Fruit fly (Drosophila melanogaster): ENCODE results near the gene CG32631.

dm6 chrX:13563042-13563441 lies 6.8 kb downstream of the CG32631 start:
- no peak for TF ChIP-seq tj (GFP tag; optimal IDR thresholded peaks at IDR 0.05)
- no peak for TF ChIP-seq CG7101 (tag; optimal IDR thresholded peaks at IDR 0.05)
- no peak for TF ChIP-seq CG5204 (GFP tag; optimal IDR thresholded peaks at IDR 0.05)
- TF ChIP-seq Crg-1 (GFP tag; optimal IDR thresholded peaks at IDR 0.05): no peak
- TF ChIP-seq toe (GFP tag; optimal IDR thresholded peaks at IDR 0.05): no peak
- no peak for TF ChIP-seq pad (GFP tag; optimal IDR thresholded peaks at IDR 0.05)
- TF ChIP-seq CG12768 (GFP tag; optimal IDR thresholded peaks at IDR 0.05): no peak

Data from whole organism, adult.